Fruit fly (Drosophila melanogaster) whole organism, larva: ENCODE data around the gene CG17005.

Source experiments
- noc ChIP-seq: fragments of 200-800 bp; sonication (Bioruptor generic); optimal IDR thresholded peaks from 3 replicates; lab custom pipeline; 2019; ENCODE audit warnings: missing biosample characterization, mild to moderate bottlenecking, missing genetic modification characterization, moderate library complexity

Gene CG17005

DNA sequence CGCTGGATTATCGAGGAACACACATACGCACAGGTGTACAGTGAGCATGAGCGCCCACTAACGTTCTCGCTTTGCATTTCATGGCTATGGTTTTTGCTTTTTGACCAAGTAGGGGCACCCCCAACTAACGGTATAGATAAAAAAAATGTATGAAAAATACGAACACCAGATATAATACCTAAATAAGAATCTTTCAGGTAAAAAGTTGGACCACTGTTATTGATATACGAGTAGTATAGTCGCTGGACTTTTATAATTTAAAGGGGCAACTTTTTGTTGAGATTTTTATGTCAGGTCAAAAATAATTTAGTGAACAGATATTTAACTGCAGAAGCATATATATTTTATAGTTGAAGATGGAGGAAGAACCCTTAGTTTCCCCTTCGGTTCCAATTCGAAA lies at the start of gene CG17005:
TSS of gene CG17005 (plus strand) at position 301 of the 400 bp plus-strand sequence.
- no peak for TF ChIP-seq noc (tag; lab: Kevin White, UChicago)

DNA sequence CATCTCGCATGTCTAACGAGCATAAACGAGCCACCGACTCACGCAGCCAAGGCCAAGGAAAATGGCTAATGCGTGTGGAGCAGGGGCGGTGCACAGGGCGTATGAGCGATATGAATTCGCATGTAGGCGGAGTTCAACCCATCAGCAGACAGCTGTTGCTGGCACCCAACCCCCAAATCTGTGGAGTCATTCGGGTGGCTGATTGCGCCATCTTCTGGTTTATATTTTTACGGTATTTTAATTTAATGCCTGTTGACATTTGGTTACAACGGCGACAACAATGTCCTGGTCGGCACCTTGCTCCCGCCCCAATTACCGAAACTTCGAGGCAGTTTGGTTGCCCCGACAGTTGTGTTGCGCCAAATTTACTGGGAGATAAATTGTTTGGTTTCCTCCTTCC lies 6.5 kb upstream of the CG17005 start:
- no peak for TF ChIP-seq noc (tag; lab: Kevin White, UChicago)

DNA sequence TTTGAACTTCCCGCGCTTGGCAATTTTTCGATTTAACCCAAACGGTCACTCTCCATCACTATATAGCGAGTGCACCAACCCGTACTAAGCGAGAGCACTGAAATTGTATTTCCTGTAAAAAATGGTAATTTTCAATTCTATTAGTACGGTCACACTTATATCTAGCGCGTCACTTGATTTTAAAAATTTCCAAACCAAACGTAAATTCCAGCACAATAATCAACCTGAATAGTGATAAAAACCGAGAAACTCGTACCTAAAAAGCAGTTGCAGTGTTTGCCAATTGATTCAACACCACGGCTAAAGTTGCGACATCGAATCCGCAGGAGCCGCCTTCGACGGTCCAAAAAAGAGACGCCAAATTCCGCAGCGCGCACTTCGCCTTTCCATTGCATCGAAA lies 3.1 kb downstream of the CG17005 start, which contains the start of gene Cks30A:
TSS of gene Cks30A (plus strand) at position 136 of the 400 bp plus-strand sequence.
- no peak for TF ChIP-seq noc (tag; lab: Kevin White, UChicago)

DNA sequence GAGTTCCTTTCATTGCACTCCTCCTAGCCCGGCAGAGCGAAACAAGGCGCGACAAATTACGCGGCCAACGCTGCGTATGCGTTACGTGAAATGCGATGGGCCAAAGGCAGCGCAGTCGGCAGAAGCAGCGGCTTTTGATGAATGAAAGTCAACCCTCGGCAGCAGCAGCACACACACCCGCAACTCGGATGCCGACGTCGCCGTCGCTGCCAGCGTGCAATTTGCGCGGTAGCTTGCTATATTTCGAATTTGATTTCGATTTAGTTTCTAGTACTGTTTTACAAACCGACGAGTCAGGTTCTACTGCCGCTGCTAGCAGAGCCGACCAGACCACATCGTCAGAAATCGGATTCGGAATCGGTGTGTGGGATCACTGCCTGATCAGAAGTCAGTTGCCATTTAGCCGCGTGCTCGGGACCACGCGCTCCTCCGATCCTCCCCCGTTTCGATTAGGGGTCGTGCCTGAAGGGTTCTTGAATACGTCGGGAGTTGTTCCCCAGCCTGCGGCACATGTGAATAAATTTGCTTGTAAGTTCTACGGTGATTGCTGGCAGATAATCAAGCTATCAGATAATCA lies 5.8 kb downstream of the CG17005 start, which contains the start of gene Eaat1:
TSS of gene Eaat1 (plus strand) at position 268 of the 577 bp plus-strand sequence.
- no peak for TF ChIP-seq noc (tag; lab: Kevin White, UChicago)

DNA sequence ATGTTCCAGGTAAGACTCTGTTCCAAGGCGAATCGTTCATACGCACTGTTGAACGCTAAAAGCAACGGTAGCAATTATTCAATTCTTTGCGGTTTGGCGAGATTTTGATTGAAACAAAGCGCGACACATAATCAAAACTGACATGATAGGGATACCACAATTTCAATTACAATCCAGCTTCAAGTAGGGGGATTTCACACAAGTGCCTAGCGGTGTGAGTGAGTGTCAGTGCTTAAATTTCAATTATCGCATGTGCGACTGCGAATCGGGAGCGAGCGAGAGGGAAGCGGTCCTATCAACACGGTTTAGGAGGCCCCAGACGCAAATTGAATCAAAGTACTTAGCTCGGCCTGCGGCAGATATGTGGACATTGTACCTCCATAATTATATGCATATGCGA lies 11.3 kb downstream of the CG17005 start:
- TF ChIP-seq noc (tag; lab: Kevin White, UChicago) = no peak

DNA sequence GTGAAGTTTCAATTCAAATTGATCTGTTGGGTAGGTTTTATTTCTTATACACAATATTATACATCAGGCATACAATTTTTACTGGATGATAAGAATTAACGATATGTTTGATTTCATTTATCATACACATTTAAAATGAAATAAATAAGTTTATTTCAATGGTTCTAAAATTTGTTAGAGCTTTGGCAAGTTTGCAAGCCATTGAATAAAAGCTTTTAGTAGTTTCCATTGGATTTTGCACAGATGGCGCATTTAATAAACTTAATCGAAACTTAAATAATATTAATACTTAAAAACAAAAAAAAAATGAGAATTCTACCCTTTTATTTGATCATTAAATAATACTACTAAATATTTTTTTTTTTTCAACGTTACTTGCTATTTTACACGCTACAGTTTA lies 14.4 kb downstream of the CG17005 start:
- no peak for TF ChIP-seq noc (tag; lab: Kevin White, UChicago)

DNA sequence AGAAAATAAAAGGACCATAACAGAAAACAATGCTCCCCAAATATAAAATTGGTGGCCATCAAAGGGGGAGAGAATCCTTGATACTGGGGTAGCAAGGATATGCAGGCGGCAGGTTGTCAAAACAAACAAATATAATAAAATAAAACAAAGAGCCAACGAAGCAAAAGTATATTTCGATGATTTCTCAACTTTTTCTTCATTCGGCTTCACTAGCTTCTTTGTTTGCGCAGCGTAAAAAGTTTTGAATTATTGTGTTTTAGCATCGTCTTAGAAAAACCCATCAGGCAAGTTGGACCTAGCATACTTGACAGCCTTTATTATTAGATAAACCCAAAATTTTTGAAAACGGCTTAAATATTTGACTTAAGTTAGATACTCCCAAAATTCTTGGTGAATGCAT lies 15.0 kb downstream of the CG17005 start, which contains the start of gene CG3748:
TSS of gene CG3748 (plus strand) at position 301 of the 400 bp plus-strand sequence.
- no peak for TF ChIP-seq noc (tag; lab: Kevin White, UChicago)

DNA sequence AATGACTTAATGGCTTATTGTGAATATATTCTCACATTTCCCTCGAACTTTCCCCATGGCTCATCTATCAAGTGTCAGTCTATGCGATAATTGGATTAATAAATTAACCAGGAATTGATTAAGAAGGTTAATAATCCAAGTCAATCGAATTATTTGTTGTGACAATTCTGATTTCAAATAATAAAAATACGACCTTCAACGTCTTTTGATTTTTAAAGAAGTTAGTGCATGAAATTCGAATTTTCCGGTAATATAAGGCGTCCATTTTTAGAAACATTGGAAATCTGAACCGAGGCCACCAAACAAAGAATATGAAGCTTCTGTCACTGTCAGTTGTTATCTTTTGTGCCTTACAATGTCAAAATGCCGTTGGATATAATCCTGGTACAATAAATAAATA lies 21.7 kb downstream of the CG17005 start, which contains the start of gene CG43350:
TSS of gene CG43350 (plus strand) at position 301 of the 400 bp plus-strand sequence.
- TF ChIP-seq noc (tag; lab: Kevin White, UChicago) = no peak

DNA sequence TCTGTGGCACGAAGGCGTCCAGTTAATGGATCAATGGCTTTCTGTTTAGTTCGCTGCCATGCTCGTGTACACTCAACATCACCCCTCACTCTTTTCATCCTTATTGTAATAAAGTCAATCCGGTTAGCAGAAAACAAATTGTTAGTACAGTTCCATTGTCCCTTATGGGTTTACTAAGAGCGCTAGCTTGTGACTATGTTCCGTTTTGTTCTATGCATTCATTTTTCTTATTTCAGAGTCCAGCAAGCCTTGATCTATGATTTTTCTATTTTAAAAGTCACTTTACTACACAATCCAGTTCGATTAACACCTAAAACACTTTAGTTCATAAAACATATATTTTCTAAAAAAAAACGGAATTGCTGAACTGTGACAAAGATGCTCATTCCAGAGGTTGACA lies 22.6 kb downstream of the CG17005 start, which contains the start of gene CG13110:
TSS of gene CG13110 (plus strand) at position 301 of the 400 bp plus-strand sequence.
- no peak for TF ChIP-seq noc (tag; lab: Kevin White, UChicago)

DNA sequence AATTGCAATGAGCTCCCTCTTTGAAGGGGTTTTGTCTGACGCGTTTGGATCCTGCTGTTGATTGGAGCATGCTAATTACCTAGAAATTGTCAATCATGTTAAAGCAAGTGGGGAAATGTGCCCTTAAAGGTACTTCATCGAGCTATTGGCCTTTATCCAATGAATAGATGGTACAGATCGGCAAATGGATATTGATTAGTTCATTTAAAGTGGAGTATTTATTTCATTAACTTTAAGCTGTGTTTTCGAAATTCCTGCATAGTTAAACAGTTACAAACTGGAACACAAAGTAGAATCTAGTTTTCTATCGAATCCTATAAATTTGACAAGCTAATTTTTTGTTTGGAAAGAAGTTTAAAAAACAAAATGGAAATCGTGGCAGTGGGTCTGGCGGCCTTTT lies 39.8 kb downstream of the CG17005 start, which contains the start of gene CG34181:
TSS of gene CG34181 (plus strand) at position 301 of the 400 bp plus-strand sequence.
- TF ChIP-seq noc (tag; lab: Kevin White, UChicago) = no peak

DNA sequence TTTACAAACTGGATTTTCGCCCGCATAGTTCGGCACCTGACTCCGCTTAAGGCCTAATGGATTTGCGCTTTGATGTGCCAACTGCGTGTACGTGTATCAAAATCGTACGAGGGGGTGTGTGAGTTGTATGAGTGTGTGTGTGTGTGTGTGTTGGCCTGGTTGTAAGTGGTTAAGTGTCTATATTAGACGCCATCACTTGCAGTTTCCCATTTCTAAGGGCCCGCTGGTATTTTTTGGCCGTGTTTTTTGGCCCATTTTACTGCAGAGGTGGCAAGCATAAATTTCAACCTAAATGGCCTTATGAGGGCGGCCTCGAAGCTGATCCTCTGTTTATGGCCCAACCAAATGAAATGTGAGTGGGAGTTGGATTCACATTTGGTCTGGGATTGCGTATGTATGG lies 42.2 kb downstream of the CG17005 start:
- no peak for TF ChIP-seq noc (tag; lab: Kevin White, UChicago)

DNA sequence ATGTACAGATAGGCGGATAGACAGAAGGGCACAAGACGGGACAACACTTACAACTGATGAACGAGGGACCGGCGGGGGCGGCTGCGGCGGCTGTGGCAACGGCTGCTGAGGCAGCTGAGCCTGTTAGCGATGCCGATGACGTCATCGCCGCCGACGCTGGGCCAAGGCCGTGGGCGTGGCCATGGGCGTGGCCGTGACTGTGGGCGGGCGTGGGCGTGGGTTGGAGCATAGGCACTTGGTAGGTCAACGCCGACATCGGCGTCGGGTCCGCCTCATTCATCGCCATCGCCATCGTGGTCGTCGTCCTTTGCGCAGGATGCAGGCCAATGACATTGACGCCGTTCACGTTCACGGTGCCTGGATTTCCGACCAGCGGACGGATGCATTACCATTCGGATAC lies 50.2 kb downstream of the CG17005 start:
- TF ChIP-seq noc (tag; lab: Kevin White, UChicago) = no peak
